Worm (Caenorhabditis elegans): ENCODE results near the gene cnp-3.
A peak's percentile ranks its signal among the peaks of the same experiment; 100 is the strongest.

The cnp-3 gene

ce11 chrX:17149877-17150490 lies 12.1 kb upstream of the cnp-3 start, which contains the start of gene T23C6.4:
T23C6.4 (minus strand) TSS chrX:17149927.
- TF ChIP-seq nhr-11 (tag; optimal IDR thresholded peaks at IDR 0.05) (no peak), nfya-1 (tag; optimal IDR thresholded peaks at IDR 0.05; ENCODE audit: insufficient read depth) (peak; percentile 4), egl-5 (tag; optimal IDR thresholded peaks at IDR 0.05) (no peak), sea-2 (GFP tag; optimal IDR thresholded peaks at IDR 0.05) (no peak), lin-39 (tag; optimal IDR thresholded peaks at IDR 0.05) (peak; percentile 31)

- no peak for TF ChIP-seq unc-39 (tag; optimal IDR thresholded peaks at IDR 0.05)
- no peak for TF ChIP-seq skn-1 (tag; optimal IDR thresholded peaks at IDR 0.05)
- TF ChIP-seq nhr-11 (tag; optimal IDR thresholded peaks at IDR 0.05) = no peak
- peak; percentile 55 for TF ChIP-seq pqm-1 (tag; optimal IDR thresholded peaks at IDR 0.05)
- no peak for TF ChIP-seq ceh-16 (tag; optimal IDR thresholded peaks at IDR 0.05)
- TF ChIP-seq nhr-25 (tag; optimal IDR thresholded peaks at IDR 0.05) = no peak
- TF ChIP-seq tbx-2 (tag; optimal IDR thresholded peaks at IDR 0.05) = no peak
- no peak for TF ChIP-seq elt-1 (tag; optimal IDR thresholded peaks at IDR 0.05)
- peak; percentile 14 for TF ChIP-seq jun-1 (tag; optimal IDR thresholded peaks at IDR 0.05)
- peak; percentile 6 for TF ChIP-seq pha-4 (tag; optimal IDR thresholded peaks at IDR 0.05)
- no peak for TF ChIP-seq nhr-237 (tag; optimal IDR thresholded peaks at IDR 0.05)
- no peak for TF ChIP-seq ztf-11 (tag; optimal IDR thresholded peaks at IDR 0.05)
- peak; percentile 68 for TF ChIP-seq elt-2 (tag; optimal IDR thresholded peaks at IDR 0.05)
- TF ChIP-seq ceh-82 (tag; optimal IDR thresholded peaks at IDR 0.05) = no peak
Measured at ce11 chrX:17146545-17146944, 8.6 kb upstream of the cnp-3 start.

- peak; percentile 32 for TF ChIP-seq pqm-1 (tag; optimal IDR thresholded peaks at IDR 0.05)
- peak; percentile 58 for TF ChIP-seq elt-2 (tag; optimal IDR thresholded peaks at IDR 0.05)
- no peak for TF ChIP-seq lin-39 (tag; optimal IDR thresholded peaks at IDR 0.05)
- no peak for TF ChIP-seq unc-62 (GFP tag; optimal IDR thresholded peaks at IDR 0.05)
- no peak for TF ChIP-seq nhr-76 (tag; optimal IDR thresholded peaks at IDR 0.05)
- peak; percentile 39 for TF ChIP-seq pha-4 (tag; optimal IDR thresholded peaks at IDR 0.05)
Measured at ce11 chrX:17140447-17140846, 2.5 kb upstream of the cnp-3 start.

- no peak for TF ChIP-seq nhr-12 (tag; optimal IDR thresholded peaks at IDR 0.05)
- TF ChIP-seq elt-2 (tag; optimal IDR thresholded peaks at IDR 0.05) = peak; percentile 92
- no peak for TF ChIP-seq nhr-23 (tag; optimal IDR thresholded peaks at IDR 0.05)
- TF ChIP-seq sea-2 (GFP tag; optimal IDR thresholded peaks at IDR 0.05) = no peak
- TF ChIP-seq egl-27 (tag; optimal IDR thresholded peaks at IDR 0.05) = no peak
- TF ChIP-seq unc-62 (GFP tag; optimal IDR thresholded peaks at IDR 0.05) = no peak
- TF ChIP-seq snpc-4 (tag; optimal IDR thresholded peaks at IDR 0.05) = no peak
- peak; percentile 22 for TF ChIP-seq pqm-1 (tag; optimal IDR thresholded peaks at IDR 0.05)
- TF ChIP-seq lsy-12 (tag; optimal IDR thresholded peaks at IDR 0.05) = no peak
- peak; percentile 30 for TF ChIP-seq jun-1 (tag; optimal IDR thresholded peaks at IDR 0.05)
- peak; percentile 20 for TF ChIP-seq pha-4 (tag; optimal IDR thresholded peaks at IDR 0.05)
- no peak for TF ChIP-seq nhr-28 (tag; optimal IDR thresholded peaks at IDR 0.05)
Measured at ce11 chrX:17139204-17139780, 1.4 kb upstream of the cnp-3 start.

- TF ChIP-seq pha-4 (tag; optimal IDR thresholded peaks at IDR 0.05) = peak; percentile 38
- no peak for TF ChIP-seq nhr-77 (tag; optimal IDR thresholded peaks at IDR 0.05)
- TF ChIP-seq nhr-237 (tag; optimal IDR thresholded peaks at IDR 0.05) = no peak
- no peak for TF ChIP-seq fkh-10 (GFP tag; optimal IDR thresholded peaks at IDR 0.05)
- TF ChIP-seq sea-2 (GFP tag; optimal IDR thresholded peaks at IDR 0.05) = no peak
- TF ChIP-seq ama-1 (optimal IDR thresholded peaks at IDR 0.05) = peak; percentile 74
- TF ChIP-seq pqm-1 (tag; optimal IDR thresholded peaks at IDR 0.05) = peak; percentile 40
- TF ChIP-seq elt-2 (tag; optimal IDR thresholded peaks at IDR 0.05) = peak; percentile 78
- peak; percentile 13 for TF ChIP-seq jun-1 (tag; optimal IDR thresholded peaks at IDR 0.05)
- no peak for TF ChIP-seq unc-62 (GFP tag; optimal IDR thresholded peaks at IDR 0.05)
- TF ChIP-seq snpc-4 (tag; optimal IDR thresholded peaks at IDR 0.05) = no peak
- no peak for TF ChIP-seq lin-39 (tag; optimal IDR thresholded peaks at IDR 0.05)
- TF ChIP-seq nhr-67 (tag; optimal IDR thresholded peaks at IDR 0.05) = no peak
Measured at ce11 chrX:17135704-17136103, 2.2 kb downstream of the cnp-3 start.

ce11 chrX:17134427-17134826 lies 3.5 kb downstream of the cnp-3 start, which contains the start of gene K09E3.7:
K09E3.7 (minus strand) TSS chrX:17134527.
- no peak for TF ChIP-seq tbx-2 (tag; optimal IDR thresholded peaks at IDR 0.05)
- TF ChIP-seq nhr-67 (tag; optimal IDR thresholded peaks at IDR 0.05) = no peak
- TF ChIP-seq nhr-23 (tag; optimal IDR thresholded peaks at IDR 0.05) = no peak
- TF ChIP-seq ceh-16 (tag; optimal IDR thresholded peaks at IDR 0.05) = no peak
- no peak for TF ChIP-seq pqm-1 (tag; optimal IDR thresholded peaks at IDR 0.05)
- TF ChIP-seq daf-12 (tag; optimal IDR thresholded peaks at IDR 0.05) = no peak
- TF ChIP-seq fkh-10 (GFP tag; optimal IDR thresholded peaks at IDR 0.05) = no peak
- TF ChIP-seq nhr-76 (tag; optimal IDR thresholded peaks at IDR 0.05) = no peak
- TF ChIP-seq nhr-77 (tag; optimal IDR thresholded peaks at IDR 0.05) = no peak
- TF ChIP-seq egl-5 (tag; optimal IDR thresholded peaks at IDR 0.05) = no peak
